Worm (Caenorhabditis elegans): Measurements from ENCODE around the gene acc-3.

DNA sequence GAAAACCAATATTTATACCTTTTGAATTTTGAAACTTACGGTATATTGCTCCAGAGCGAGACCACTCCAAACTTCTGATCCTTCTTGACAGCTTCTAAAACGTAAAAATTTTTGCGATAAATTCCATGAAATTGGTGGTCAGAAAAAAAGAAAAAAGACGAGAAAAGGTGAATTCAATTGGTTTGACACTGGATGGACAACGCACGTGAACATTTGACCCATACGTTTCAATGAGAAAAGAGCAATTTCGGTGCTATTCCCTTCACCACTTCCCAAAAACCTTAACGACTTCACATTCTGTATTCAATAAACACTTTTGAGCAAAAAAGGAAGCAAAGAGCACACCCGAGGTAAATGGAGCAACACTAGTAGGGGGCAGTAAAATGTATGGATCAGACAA is at the start of gene acc-3:
- TF ChIP-seq ztf-11 (tag; optimal IDR thresholded peaks at IDR 0.05), result no peak
- no peak for TF ChIP-seq egl-27 (tag; optimal IDR thresholded peaks at IDR 0.05)
- TF ChIP-seq pqm-1 (tag; optimal IDR thresholded peaks at IDR 0.05), result no peak
- no peak for TF ChIP-seq lin-15B (tag; optimal IDR thresholded peaks at IDR 0.05)
- no peak for TF ChIP-seq lir-3 (tag; optimal IDR thresholded peaks at IDR 0.05; ENCODE audit: poor library complexity)
- no peak for TF ChIP-seq nhr-90 (tag; optimal IDR thresholded peaks at IDR 0.05; ENCODE audit: poor library complexity)
- no peak for TF ChIP-seq fos-1 (tag; optimal IDR thresholded peaks at IDR 0.05)

All from whole organism, L1 larva.